Fruit fly (Drosophila melanogaster) Kc167 (cell line): Measurements from ENCODE around the gene Nak.

ENCODE experiments used
- Myc ChIP-seq: fragments of >200 bp; optimal IDR thresholded peaks from 2 replicates; lab custom pipeline; 2017; ENCODE audit warnings: missing external identifiers
- Sin3A ChIP-seq: fragments of >200 bp; optimal IDR thresholded peaks from 2 replicates; lab custom pipeline; 2018; ENCODE audit warnings: missing external identifiers
- h ChIP-seq: fragments of >200 bp; optimal IDR thresholded peaks from 3 replicates; lab custom pipeline; 2018; ENCODE audit warnings: missing external identifiers
- insv ChIP-seq: fragments of >200 bp; optimal IDR thresholded peaks from 3 replicates; lab custom pipeline; 2018; ENCODE audit warnings: missing external identifiers
- psq ChIP-seq: fragments of >200 bp; optimal IDR thresholded peaks from 2 replicates; lab custom pipeline; 2017; ENCODE audit warnings: missing external identifiers
- ttk ChIP-seq: sonication (Bioruptor generic); optimal IDR thresholded peaks from 2 replicates; lab custom pipeline; 2017; ENCODE audit warnings: missing external identifiers

Gene Nak

DNA sequence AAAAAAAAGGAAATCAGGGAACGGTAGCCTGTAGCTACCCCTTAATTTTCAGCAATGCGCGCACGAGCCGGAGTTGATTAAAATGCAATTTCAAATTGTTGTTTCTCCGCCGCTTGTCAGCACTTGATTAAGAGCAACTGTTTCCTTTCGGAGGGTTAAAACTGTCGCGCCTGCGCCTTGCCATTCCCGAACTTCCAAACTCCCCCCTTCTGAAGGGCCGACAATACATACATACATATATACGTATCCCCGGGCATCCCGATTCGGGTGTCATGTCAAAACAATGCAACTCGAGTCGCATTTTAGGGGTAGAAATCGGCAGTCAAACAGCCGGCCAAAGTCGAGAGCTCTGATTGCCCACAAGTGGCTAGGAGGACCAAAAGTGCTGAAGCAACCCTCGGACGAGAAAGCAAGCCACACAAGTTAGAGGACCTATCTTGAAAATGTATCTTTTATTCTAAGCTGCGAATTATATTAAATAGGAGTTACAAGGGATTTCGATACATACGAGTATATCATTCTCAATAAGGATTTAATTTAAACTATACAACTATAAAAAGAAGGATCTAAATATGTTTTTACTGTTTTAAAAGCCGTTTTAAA lies 43.8 kb downstream of the Nak start:
- TF ChIP-seq psq (lab: Kevin White, UChicago) (no peak), h (lab: Kevin White, UChicago) (no peak), Sin3A (lab: Kevin White, UChicago) (no peak)

dm6 chr2L:18921246-18921645 lies 47.3 kb downstream of the Nak start:
- no peak for TF ChIP-seq Sin3A (lab: Kevin White, UChicago)
- no peak for TF ChIP-seq insv
- TF ChIP-seq h (lab: Kevin White, UChicago): no peak
- TF ChIP-seq Myc: no peak
- no peak for TF ChIP-seq ttk
- TF ChIP-seq psq (lab: Kevin White, UChicago): no peak

DNA sequence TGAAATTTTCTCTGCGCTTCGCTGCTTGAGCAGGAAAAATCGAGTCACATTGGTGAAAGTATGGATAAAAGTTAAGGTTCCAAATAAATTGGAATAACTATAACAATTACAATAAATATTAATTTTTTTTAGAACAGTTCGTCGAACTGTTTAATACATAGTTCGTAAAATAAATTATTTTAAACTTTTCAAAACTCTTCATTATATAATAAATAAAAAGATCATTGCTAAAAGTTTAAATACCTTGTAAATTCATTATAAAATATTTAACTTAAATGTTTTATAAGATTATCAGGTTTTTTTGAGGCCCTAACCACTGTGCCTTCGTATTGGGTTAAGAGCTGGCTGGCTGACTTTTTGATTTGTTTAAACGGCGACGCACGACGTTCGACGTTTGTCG lies 49.1 kb downstream of the Nak start:
- TF ChIP-seq h (lab: Kevin White, UChicago): no peak
- no peak for TF ChIP-seq Sin3A (lab: Kevin White, UChicago)
- TF ChIP-seq insv: no peak

- TF ChIP-seq psq (lab: Kevin White, UChicago): no peak
- TF ChIP-seq h (lab: Kevin White, UChicago): no peak
- TF ChIP-seq ttk: no peak
- TF ChIP-seq Myc: no peak
- TF ChIP-seq Sin3A (lab: Kevin White, UChicago): no peak
- TF ChIP-seq insv: no peak
Measured at dm6 chr2L:18917584-18917983, 51.0 kb downstream of the Nak start.

- no peak for TF ChIP-seq Sin3A (lab: Kevin White, UChicago)
- no peak for TF ChIP-seq h (lab: Kevin White, UChicago)
- no peak for TF ChIP-seq ttk
- TF ChIP-seq Myc: no peak
- TF ChIP-seq insv: no peak
- no peak for TF ChIP-seq psq (lab: Kevin White, UChicago)
Measured at dm6 chr2L:18914829-18915228, 53.7 kb downstream of the Nak start.
